Worm (Caenorhabditis elegans) whole organism, L2 larva: ENCODE measurements around the gene Y37A1A.2.

Source experiments
- C34F6.9 ChIP-seq: fragments of 150-350 bp; optimal IDR thresholded peaks from 2 replicates; lab custom pipeline; 2014; ENCODE audit warnings: missing biosample characterization, missing genetic modification characterization
- F13H6.1 ChIP-seq: sonication (generic microtip); optimal IDR thresholded peaks from 2 replicates; lab custom pipeline; 2016; ENCODE audit warnings: missing genetic modification characterization, missing compliant biosample characterization
- Y55F3AM.14 ChIP-seq: fragments of 200-800 bp; sonication (Bioruptor generic); optimal IDR thresholded peaks from 2 replicates; lab custom pipeline; 2018; ENCODE audit warnings: mild to moderate bottlenecking, missing genetic modification characterization, missing compliant biosample characterization
- aly-2 ChIP-seq: fragments of 150-350 bp; optimal IDR thresholded peaks from 2 replicates; lab custom pipeline; 2014; ENCODE audit warnings: missing biosample characterization, missing genetic modification characterization
- ama-1 ChIP-seq: fragments of 150-350 bp; optimal IDR thresholded peaks from 2 replicates; lab custom pipeline; 2018; ENCODE audit warnings: inconsistent platforms
- blmp-1 ChIP-seq: sonication (generic microtip); optimal IDR thresholded peaks from 2 replicates; lab custom pipeline; 2017; ENCODE audit warnings: missing genetic modification characterization, mild to moderate bottlenecking, missing compliant biosample characterization, antibody characterized with exemption, moderate library complexity; ENCODE audit not compliant: insufficient read depth
- ceh-16 ChIP-seq: fragments of 150-350 bp; optimal IDR thresholded peaks from 2 replicates; lab custom pipeline; 2014; ENCODE audit warnings: missing biosample characterization, missing genetic modification characterization
- ceh-82 ChIP-seq: fragments of 150-350 bp; optimal IDR thresholded peaks from 2 replicates; lab custom pipeline; 2014; ENCODE audit warnings: missing biosample characterization, missing genetic modification characterization
- crh-2 ChIP-seq: sonication (generic microtip); optimal IDR thresholded peaks from 2 replicates; lab custom pipeline; 2017; ENCODE audit warnings: missing biosample characterization, missing genetic modification characterization
- dmd-4 ChIP-seq: sonication (generic microtip); optimal IDR thresholded peaks from 2 replicates; lab custom pipeline; 2017; ENCODE audit warnings: missing biosample characterization, missing genetic modification characterization
- egl-27 ChIP-seq: sonication (generic microtip); optimal IDR thresholded peaks from 3 replicates; lab custom pipeline; 2017; ENCODE audit warnings: missing biosample characterization, missing genetic modification reagents, missing genetic modification characterization
- elt-1 ChIP-seq: fragments of 150-350 bp; optimal IDR thresholded peaks from 2 replicates; lab custom pipeline; 2014; ENCODE audit warnings: missing biosample characterization, missing genetic modification characterization
- elt-3 ChIP-seq: sonication (generic microtip); optimal IDR thresholded peaks from 2 replicates; lab custom pipeline; 2017; ENCODE audit warnings: missing biosample characterization, missing genetic modification characterization
- fos-1 ChIP-seq: fragments of 150-350 bp; optimal IDR thresholded peaks from 2 replicates; lab custom pipeline; 2014; ENCODE audit warnings: missing biosample characterization, missing genetic modification characterization
- gmeb-1 ChIP-seq: fragments of 150-350 bp; optimal IDR thresholded peaks from 2 replicates; lab custom pipeline; 2014; ENCODE audit warnings: missing biosample characterization, missing genetic modification characterization
- lin-11 ChIP-seq: fragments of 150-350 bp; sonication (generic microtip); optimal IDR thresholded peaks from 2 replicates; lab custom pipeline; 2014; ENCODE audit warnings: missing biosample characterization, missing genetic modification characterization, inconsistent platforms, mixed read lengths
- lin-13 ChIP-seq: fragments of 150-350 bp; optimal IDR thresholded peaks from 2 replicates; lab custom pipeline; 2014; ENCODE audit warnings: missing biosample characterization, missing genetic modification reagents, missing genetic modification characterization
- lin-39 ChIP-seq: fragments of 150-350 bp; optimal IDR thresholded peaks from 2 replicates; lab custom pipeline; 2014; ENCODE audit warnings: missing biosample characterization, missing genetic modification reagents, missing genetic modification characterization
- lsy-2 ChIP-seq, 2 experiments: fragments of 150-350 bp in 1 of 2; sonication (generic microtip) in 1 of 2; optimal IDR thresholded peaks; 2 replicates each; lab custom pipeline; 2014 to 2017; ENCODE audit warnings: missing biosample characterization in 2 of 2, missing genetic modification characterization in 2 of 2
- mab-5 ChIP-seq: fragments of 150-350 bp; optimal IDR thresholded peaks from 2 replicates; lab custom pipeline; 2014; ENCODE audit warnings: missing biosample characterization, missing genetic modification characterization
- mbf-1 ChIP-seq: sonication (generic microtip); optimal IDR thresholded peaks from 2 replicates; lab custom pipeline; 2017; ENCODE audit warnings: missing biosample characterization, missing genetic modification characterization
- mdl-1 ChIP-seq, 2 experiments: fragments of 150-350 bp in 1 of 2; sonication (generic microtip) in 1 of 2; optimal IDR thresholded peaks; 2 replicates each; lab custom pipeline; 2017; ENCODE audit warnings: missing biosample characterization in 2 of 2, missing genetic modification characterization in 2 of 2
- nhr-11 ChIP-seq: fragments of 150-350 bp; optimal IDR thresholded peaks from 2 replicates; lab custom pipeline; 2014; ENCODE audit warnings: missing biosample characterization, missing genetic modification characterization
- nhr-12 ChIP-seq: fragments of 150-350 bp; optimal IDR thresholded peaks from 2 replicates; lab custom pipeline; 2014; ENCODE audit warnings: missing biosample characterization, missing genetic modification characterization
- nhr-129 ChIP-seq: fragments of 150-350 bp; optimal IDR thresholded peaks from 2 replicates; lab custom pipeline; 2014; ENCODE audit warnings: missing biosample characterization, missing genetic modification characterization
- nhr-21 ChIP-seq: fragments of 150-350 bp; optimal IDR thresholded peaks from 2 replicates; lab custom pipeline; 2014; ENCODE audit warnings: missing biosample characterization, missing genetic modification characterization
- nhr-237 ChIP-seq: fragments of 150-350 bp; optimal IDR thresholded peaks from 2 replicates; lab custom pipeline; 2014; ENCODE audit warnings: missing biosample characterization, missing genetic modification characterization
- nhr-25 ChIP-seq: fragments of 150-350 bp; sonication (generic microtip); optimal IDR thresholded peaks from 3 replicates; lab custom pipeline; 2014; ENCODE audit warnings: missing biosample characterization, missing genetic modification characterization
- nhr-6 ChIP-seq: fragments of 150-350 bp; optimal IDR thresholded peaks from 2 replicates; lab custom pipeline; 2014; ENCODE audit warnings: missing biosample characterization, missing genetic modification characterization
- nhr-77 ChIP-seq: fragments of 150-350 bp; optimal IDR thresholded peaks from 2 replicates; lab custom pipeline; 2014; ENCODE audit warnings: missing biosample characterization, missing genetic modification characterization
- sem-4 ChIP-seq: fragments of 150-350 bp; optimal IDR thresholded peaks from 2 replicates; lab custom pipeline; 2014; ENCODE audit warnings: missing biosample characterization, missing genetic modification reagents, missing genetic modification characterization
- sma-3 ChIP-seq: sonication (generic microtip); optimal IDR thresholded peaks from 2 replicates; lab custom pipeline; 2016; ENCODE audit warnings: missing genetic modification reagents, missing genetic modification characterization, missing compliant biosample characterization
- sma-9 ChIP-seq, 2 experiments: fragments of 150-350 bp in 1 of 2; sonication (generic microtip) in 1 of 2; optimal IDR thresholded peaks; 2 replicates each; lab custom pipeline; 2014 to 2016; ENCODE audit warnings: missing genetic modification characterization in 2 of 2, mild to moderate bottlenecking in 1 of 2, missing biosample characterization in 1 of 2, missing compliant biosample characterization in 1 of 2, missing genetic modification reagents in 1 of 2, moderate library complexity in 1 of 2
- snpc-4 ChIP-seq: fragments of 150-350 bp; optimal IDR thresholded peaks from 2 replicates; lab custom pipeline; 2014; ENCODE audit warnings: missing biosample characterization, missing genetic modification characterization
- unc-39 ChIP-seq: fragments of 150-350 bp; optimal IDR thresholded peaks from 2 replicates; lab custom pipeline; 2014; ENCODE audit warnings: missing biosample characterization, missing genetic modification characterization
- unc-55 ChIP-seq: fragments of 150-350 bp; sonication (generic microtip); optimal IDR thresholded peaks from 3 replicates; lab custom pipeline; 2014; ENCODE audit warnings: missing biosample characterization, missing genetic modification reagents, missing genetic modification characterization
- zag-1 ChIP-seq: fragments of 150-350 bp; optimal IDR thresholded peaks from 2 replicates; lab custom pipeline; 2014; ENCODE audit warnings: missing biosample characterization, missing genetic modification characterization
- ztf-1 ChIP-seq: fragments of 200-800 bp; sonication (Bioruptor generic); conservative IDR thresholded peaks from 2 replicates; pipeline ENCODE4 v1.3.6; 2022; ENCODE audit warnings: missing genetic modification characterization, missing compliant biosample characterization
- ztf-4 ChIP-seq: fragments of 150-350 bp; optimal IDR thresholded peaks from 2 replicates; lab custom pipeline; 2014; ENCODE audit warnings: missing biosample characterization, missing genetic modification characterization

Gene Y37A1A.2

ce11 chrIV:13887408-13888163 lies 25.2 kb downstream of the Y37A1A.2 start, which contains the start of gene lin-66:
Gene lin-66 (plus strand): TSS chrIV:13888079.
- TF ChIP-seq C34F6.9 (tag; lab: Kevin White, UChicago) = peak; percentile 83
- peak; percentile 84 for TF ChIP-seq unc-55 (GFP tag; lab: Kevin White, UChicago)
- TF ChIP-seq snpc-4 = peak; percentile 59
- peak; percentile 59 for TF ChIP-seq unc-39 (tag; lab: Kevin White, UChicago)
- TF ChIP-seq sma-9 (GFP tag; optimal IDR thresholded peaks at IDR 0.05; lab: Kevin White, UChicago) = peak; percentile 75
- TF ChIP-seq sma-9 (tag; optimal IDR thresholded peaks at IDR 0.05; lab: Kevin White, UChicago) = no peak
- TF ChIP-seq nhr-129 = peak; percentile 99
- TF ChIP-seq lin-13 = peak; percentile 77
- peak; percentile 59 for TF ChIP-seq blmp-1 (tag; lab: Kevin White, UChicago)
- TF ChIP-seq gmeb-1 (tag; lab: Kevin White, UChicago) = peak; percentile 64
- peak; percentile 87 for TF ChIP-seq nhr-25 (tag; lab: Kevin White, UChicago)
- TF ChIP-seq nhr-77 (tag; lab: Kevin White, UChicago) = no peak
- TF ChIP-seq lsy-2 (tag; optimal IDR thresholded peaks at IDR 0.05; lab: Kevin White, UChicago) = peak; percentile 37 to 78
- peak; percentile 92 for TF ChIP-seq Y55F3AM.14 (GFP tag; lab: Kevin White, UChicago)
- TF ChIP-seq ztf-1 (GFP tag; lab: Robert Waterston, UW) = no peak
- peak; percentile 80 for TF ChIP-seq fos-1 (tag; lab: Kevin White, UChicago)
- peak; percentile 16 for TF ChIP-seq sem-4 (tag; lab: Kevin White, UChicago)
- no peak for TF ChIP-seq elt-3 (tag; lab: Kevin White, UChicago)
- TF ChIP-seq aly-2 (tag; lab: Kevin White, UChicago) = no peak
- TF ChIP-seq ztf-4 (tag; lab: Kevin White, UChicago) = peak; percentile 68
- TF ChIP-seq nhr-11 = no peak
- TF ChIP-seq crh-2 (tag; lab: Kevin White, UChicago) = peak; percentile 86
- peak; percentile 25 for TF ChIP-seq nhr-237 (tag; lab: Kevin White, UChicago)
- TF ChIP-seq mab-5 = peak; percentile 60
- TF ChIP-seq F13H6.1 (tag; lab: Kevin White, UChicago) = peak; percentile 98
- TF ChIP-seq ama-1 (lab: Kevin White, UChicago) = peak; percentile 61
- peak; percentile 50 for TF ChIP-seq ceh-16 (tag; lab: Kevin White, UChicago)
- TF ChIP-seq nhr-21 (tag; lab: Kevin White, UChicago) = peak; percentile 67
- no peak for TF ChIP-seq ceh-82 (tag; lab: Kevin White, UChicago)
- TF ChIP-seq dmd-4 (tag; lab: Kevin White, UChicago) = no peak
- no peak for TF ChIP-seq elt-1
- peak; percentile 88 to 89 for TF ChIP-seq mdl-1 (tag; optimal IDR thresholded peaks at IDR 0.05; lab: Kevin White, UChicago)
- TF ChIP-seq nhr-12 (tag; lab: Kevin White, UChicago) = no peak
- peak; percentile 64 for TF ChIP-seq egl-27
- TF ChIP-seq mbf-1 (tag; lab: Kevin White, UChicago) = no peak
- TF ChIP-seq lin-11 (tag; lab: Kevin White, UChicago) = peak; percentile 91
- peak; percentile 72 for TF ChIP-seq nhr-6
- peak; percentile 85 for TF ChIP-seq sma-3
- peak; percentile 87 for TF ChIP-seq zag-1 (tag; lab: Kevin White, UChicago)

- TF ChIP-seq aly-2 (tag; lab: Kevin White, UChicago) (no peak), blmp-1 (tag; lab: Kevin White, UChicago) (peak; percentile 55)
Observed at ce11 chrIV:13883922-13884321, 28.9 kb downstream of the Y37A1A.2 start.

ce11 chrIV:13882573-13882972 lies 30.3 kb downstream of the Y37A1A.2 start, which contains the start of gene thoc-7:
Gene thoc-7 (plus strand): TSS chrIV:13882734.
- peak; percentile 26 for TF ChIP-seq nhr-129
- no peak for TF ChIP-seq lin-39 (tag; lab: Kevin White, UChicago)
- TF ChIP-seq, all 48 proteins: peak for 1
